Fruit fly (Drosophila melanogaster): ENCODE data around the gene CG13670.

The CG13670 gene

DNA sequence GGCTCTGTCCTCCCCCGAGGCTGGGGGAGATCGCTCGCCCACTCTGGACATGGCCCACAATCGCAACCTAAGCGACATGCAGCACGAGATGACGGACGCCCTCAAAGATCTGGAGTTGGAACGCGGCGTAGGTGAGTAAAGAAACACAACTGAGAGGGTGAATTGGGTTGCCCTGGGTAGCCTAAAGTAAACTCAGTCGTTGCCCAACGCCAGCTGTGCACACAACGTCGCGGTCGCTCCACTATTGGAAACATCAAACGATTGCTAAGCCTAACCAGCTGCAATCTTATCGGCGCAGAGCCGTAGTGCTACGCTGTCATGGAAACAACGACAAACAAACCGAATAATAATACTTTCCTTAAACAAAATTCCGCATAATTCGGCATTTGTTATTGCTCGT, 26.8 kb downstream of the CG13670 start:
- no peak for TF ChIP-seq noc (tag; optimal IDR thresholded peaks at IDR 0.05)

DNA sequence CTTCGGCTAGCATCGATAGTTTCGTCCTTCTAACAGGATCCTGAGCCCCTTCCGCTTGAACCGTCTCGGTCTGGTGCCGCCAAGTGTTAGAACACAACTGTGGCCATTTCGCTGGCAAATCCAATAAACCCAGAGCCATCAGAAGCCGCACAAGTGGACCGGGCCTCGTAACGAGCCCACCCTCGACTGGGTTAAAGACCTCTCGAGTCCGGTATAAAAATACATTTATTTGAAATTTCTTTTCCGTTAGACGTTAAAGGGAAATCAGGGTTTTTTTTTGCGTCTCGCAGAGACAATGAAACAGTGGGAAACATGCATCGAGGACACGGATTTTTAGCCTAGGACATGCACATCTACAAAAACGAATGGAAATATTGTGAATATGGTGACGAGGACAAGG, 35.6 kb downstream of the CG13670 start, which contains the start of gene Culd:
Culd (minus strand) TSS at position 101 of the 400 bp plus-strand sequence.
- no peak for TF ChIP-seq noc (tag; optimal IDR thresholded peaks at IDR 0.05)

DNA sequence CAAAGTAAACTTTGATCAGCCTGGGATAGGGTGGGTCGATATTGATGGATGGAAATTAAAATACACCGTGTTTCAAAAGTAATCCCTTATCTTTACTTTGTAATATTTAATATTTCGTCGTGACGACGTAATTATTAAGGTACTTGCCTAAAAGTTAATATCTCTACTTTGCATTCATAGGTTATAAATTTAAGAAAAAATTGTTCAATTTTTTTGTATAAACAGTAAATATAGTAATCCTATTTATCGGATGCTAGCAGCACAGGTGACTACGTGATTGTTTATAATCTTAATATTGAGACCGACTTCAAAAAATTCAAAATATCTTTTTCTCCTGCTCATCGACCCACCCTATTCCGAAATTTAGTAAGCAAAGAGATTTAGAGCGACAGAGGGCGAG, 37.6 kb downstream of the CG13670 start:
- peak; percentile 27 for TF ChIP-seq noc (tag; optimal IDR thresholded peaks at IDR 0.05)

DNA sequence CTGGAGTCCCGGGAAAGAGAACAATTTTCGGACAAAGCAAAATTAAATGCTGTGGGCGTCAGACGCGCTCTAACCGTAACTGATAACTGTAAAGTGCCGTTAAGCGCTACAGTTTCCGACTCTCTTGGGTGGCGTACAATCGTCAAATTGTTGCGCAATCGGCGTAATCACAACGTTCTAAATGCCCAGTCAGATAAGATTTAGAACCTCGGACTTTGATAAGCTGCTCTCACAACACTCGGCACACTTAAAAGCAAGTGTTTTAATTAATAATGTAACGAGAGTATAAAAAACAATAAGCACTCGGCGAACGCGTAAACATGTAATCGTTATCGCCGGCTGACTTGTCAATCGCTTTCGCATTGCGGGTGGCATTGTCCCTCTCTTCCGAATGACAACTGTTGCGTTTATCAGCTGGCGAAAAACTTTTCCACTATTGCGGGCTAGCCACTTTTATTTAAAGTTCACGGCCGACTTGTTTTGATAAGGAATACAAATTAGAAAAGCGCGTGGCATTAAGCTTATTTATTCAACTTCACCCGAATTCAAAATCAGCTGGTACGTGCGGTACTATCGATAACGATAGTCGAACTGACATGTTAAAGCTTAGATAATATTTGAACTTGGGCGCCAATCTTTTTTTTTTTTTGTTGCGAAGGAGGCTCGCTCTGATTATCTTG, 38.4 kb downstream of the CG13670 start:
- TF ChIP-seq noc (tag; optimal IDR thresholded peaks at IDR 0.05) = peak; percentile 60

DNA sequence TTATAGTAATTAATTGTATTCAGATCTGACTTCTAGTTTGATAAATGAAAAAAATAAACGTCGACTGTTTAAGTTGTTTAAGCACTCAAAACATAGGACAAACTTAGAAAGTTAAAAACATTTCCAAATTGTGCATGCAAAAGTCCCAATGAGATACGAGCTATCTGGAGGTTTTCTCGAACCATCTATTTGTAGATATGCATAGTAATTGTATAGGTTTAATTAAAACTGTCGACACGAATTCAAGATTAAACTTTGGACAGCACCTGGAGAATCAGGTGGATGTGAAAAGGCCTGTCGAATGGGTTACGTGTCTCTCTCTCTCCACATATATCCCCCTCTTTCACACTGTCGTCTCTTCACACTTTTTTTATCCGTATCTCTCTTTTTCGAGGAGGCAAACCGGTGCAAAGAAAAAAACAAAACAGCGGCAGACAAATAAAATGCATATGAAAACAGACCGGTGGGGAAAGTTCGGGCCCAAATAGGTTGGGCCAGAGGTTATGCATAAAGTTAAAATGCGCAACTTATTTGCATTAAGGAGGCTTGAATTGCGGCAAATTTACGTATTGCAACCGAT, 39.6 kb downstream of the CG13670 start:
- TF ChIP-seq noc (tag; optimal IDR thresholded peaks at IDR 0.05) = no peak

DNA sequence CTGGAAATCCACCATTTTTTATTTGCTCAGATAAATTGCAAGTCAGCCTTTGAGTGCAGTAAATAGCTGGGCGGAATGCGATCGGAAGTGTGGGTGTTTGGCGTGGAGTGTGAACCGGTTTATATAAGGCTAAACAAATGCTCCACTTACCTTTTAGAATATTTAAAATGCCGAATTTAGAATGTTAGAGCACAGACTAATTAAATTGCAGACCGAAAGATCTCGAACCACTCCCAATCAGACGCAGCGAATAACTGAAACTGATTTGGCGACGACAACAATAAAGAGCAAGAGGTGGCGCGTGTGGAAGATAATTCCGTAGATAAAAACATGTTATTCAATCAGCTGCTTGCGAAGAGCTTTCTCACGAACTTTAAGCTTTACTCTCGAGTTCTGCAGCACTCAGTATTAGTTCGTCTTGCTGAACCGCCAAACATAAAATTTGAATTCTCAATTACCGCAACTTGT, 40.1 kb downstream of the CG13670 start, which contains the start of gene Idh:
Idh (minus strand) TSS at position 264 of the 468 bp plus-strand sequence.
- peak; percentile 61 for TF ChIP-seq noc (tag; optimal IDR thresholded peaks at IDR 0.05)

DNA sequence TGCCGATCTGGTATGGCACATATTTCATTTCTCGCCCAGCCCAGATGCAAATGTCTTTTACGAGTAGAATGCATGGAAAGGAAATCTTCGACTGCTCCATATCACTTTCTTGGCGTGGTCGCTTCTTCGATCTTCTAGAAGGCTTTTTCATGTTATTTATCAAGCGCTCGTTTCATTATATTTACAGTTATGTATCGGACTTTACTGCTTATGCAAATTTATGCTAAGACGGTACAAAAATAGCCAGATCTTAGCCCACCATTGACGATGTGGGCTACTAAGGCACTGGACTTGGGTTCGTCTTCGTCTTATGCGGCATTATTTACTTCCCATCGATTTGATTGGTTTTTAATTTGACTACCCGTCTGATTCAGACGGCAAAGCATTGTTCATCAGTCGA, 42.7 kb downstream of the CG13670 start:
- no peak for TF ChIP-seq noc (tag; optimal IDR thresholded peaks at IDR 0.05)

DNA sequence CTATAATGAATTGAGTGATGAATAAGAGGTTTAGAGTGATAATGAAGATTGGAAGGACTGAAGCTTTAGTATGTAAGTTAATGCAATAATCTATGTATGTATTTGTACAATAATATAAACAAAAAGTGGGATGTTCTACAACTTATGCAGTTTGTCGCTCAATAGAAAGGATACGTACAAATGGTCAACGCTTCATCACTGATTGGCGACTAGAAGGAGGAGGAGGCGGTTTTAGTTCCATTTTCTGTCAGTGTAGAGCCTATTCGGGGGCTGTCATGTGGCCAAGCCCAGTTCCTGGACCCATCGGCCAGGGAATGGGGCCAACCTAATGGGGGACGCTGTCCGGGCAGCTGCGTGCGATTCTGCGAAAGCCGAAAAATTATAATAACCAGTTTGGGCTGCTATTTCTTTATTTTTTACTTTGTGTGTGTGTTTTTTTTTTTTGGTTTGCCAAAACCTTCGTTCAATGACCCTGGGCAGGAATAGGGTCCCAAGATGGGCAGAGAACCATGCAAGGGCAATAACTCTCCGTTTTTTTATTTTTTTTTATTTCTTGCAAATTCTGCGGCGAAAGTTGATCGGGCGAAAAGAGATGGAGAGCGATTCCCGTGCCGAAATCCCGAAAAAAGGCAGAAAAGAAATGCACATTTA, 48.3 kb downstream of the CG13670 start:
- TF ChIP-seq noc (tag; optimal IDR thresholded peaks at IDR 0.05) = no peak

DNA sequence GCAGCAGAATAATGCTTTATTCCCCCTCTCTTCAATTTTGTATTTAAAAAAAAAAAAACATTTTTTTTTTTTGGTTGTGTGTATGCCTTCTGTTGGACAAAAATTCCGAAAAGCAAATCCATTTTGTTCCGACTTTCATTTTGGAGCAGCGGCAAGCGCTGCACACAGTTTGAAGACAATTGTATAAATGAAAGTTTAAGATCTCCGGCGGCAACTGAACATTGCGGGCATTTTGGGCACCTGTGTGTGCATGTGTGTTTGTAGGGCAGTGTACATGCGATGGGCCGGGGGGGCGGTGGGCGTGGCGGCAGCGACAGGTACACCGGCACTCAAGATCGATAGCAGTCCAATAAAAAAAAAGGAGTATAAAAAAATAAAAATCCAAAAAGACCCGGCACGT, 48.9 kb downstream of the CG13670 start:
- no peak for TF ChIP-seq noc (tag; optimal IDR thresholded peaks at IDR 0.05)

DNA sequence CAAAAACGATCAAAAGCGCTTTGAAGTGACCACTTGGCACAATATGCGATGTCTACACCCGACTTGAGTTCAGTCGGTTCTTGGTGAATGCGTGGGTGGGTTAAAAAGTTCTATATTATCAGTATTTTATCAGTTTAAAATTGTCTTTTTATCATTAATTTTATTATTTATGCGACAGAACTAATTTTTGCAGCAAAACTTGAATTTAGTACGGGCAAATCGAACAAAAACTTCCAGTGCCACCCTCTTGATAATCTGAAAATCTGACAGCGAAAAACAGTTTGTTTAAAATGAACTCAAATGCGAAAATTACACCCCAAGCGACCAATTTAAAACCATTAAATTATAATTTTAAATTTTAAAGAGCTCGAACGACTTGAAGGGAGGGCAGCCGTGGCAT, 50.4 kb downstream of the CG13670 start:
- TF ChIP-seq noc (tag; optimal IDR thresholded peaks at IDR 0.05) = no peak

DNA sequence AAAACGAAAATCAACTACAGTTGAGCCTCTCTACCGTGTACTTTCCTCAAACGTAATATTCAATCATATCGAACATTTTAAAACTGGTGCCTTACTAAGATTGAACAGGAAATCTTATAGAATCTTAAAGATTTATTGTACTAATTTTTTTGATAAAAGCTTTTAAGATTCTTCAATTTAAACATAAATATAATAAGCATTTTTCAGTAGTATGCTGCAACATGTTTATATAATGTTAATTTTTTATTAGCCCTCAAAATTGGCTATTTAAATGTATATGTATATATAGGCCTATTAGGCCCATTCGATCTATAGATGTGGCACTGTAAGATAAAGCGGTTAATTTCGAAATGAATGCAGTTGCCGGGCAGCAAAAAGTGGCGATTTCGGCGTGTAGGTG, 51.0 kb downstream of the CG13670 start:
- no peak for TF ChIP-seq noc (tag; optimal IDR thresholded peaks at IDR 0.05)

Data from whole organism, larva.